Fruit fly (Drosophila melanogaster) whole organism, prepupa: ENCODE results near the gene CG17930.
A peak's percentile ranks its signal among the peaks of the same experiment; 100 is the strongest.

Experiments
- Blimp-1 ChIP-seq: fragments of 200-800 bp; sonication (Bioruptor generic); optimal IDR thresholded peaks from 3 replicates; lab custom pipeline; 2017; ENCODE audit warnings: missing biosample characterization, missing genetic modification characterization, mild to moderate bottlenecking, moderate library complexity, missing genetic modification reagents
- CG10631 ChIP-seq: fragments of 200-800 bp; sonication (Bioruptor generic); optimal IDR thresholded peaks from 2 replicates; lab custom pipeline; 2016; ENCODE audit warnings: missing biosample characterization, missing genetic modification characterization
- CG10669 ChIP-seq: fragments of 200-800 bp; sonication (Bioruptor generic); optimal IDR thresholded peaks from 3 replicates; lab custom pipeline; 2018; ENCODE audit warnings: missing biosample characterization, mild to moderate bottlenecking, missing genetic modification characterization, moderate library complexity
- CG11762 ChIP-seq: fragments of 200-800 bp; sonication (Bioruptor generic); optimal IDR thresholded peaks from 3 replicates; lab custom pipeline; 2016; ENCODE audit warnings: missing biosample characterization, missing genetic modification characterization; ENCODE audit not compliant: insufficient read depth
- CG11902 ChIP-seq: fragments of 200-800 bp; sonication (Bioruptor generic); optimal IDR thresholded peaks from 3 replicates; lab custom pipeline; 2016; ENCODE audit warnings: missing biosample characterization, missing genetic modification characterization
- CG15336 ChIP-seq: fragments of 200-800 bp; sonication (Bioruptor generic); IDR thresholded peaks from 2 replicates; pipeline ENCODE4 v1.3.6; 2022; ENCODE audit warnings: missing biosample characterization, missing genetic modification characterization
- CG16779 ChIP-seq: fragments of 200-800 bp; sonication (Bioruptor generic); optimal IDR thresholded peaks from 3 replicates; lab custom pipeline; 2017; ENCODE audit warnings: missing biosample characterization, mild to moderate bottlenecking, missing genetic modification characterization
- CG3032 ChIP-seq: fragments of 200-800 bp; optimal IDR thresholded peaks from 2 replicates; lab custom pipeline; 2019; ENCODE audit warnings: missing biosample characterization, mild to moderate bottlenecking, missing genetic modification characterization, moderate library complexity
- CG31627 ChIP-seq: fragments of 200-800 bp; sonication (Bioruptor generic); optimal IDR thresholded peaks from 3 replicates; lab custom pipeline; 2016; ENCODE audit warnings: missing biosample characterization, missing genetic modification characterization
- CG32006 ChIP-seq: fragments of 200-800 bp; sonication (Bioruptor generic); optimal IDR thresholded peaks from 3 replicates; lab custom pipeline; 2017; ENCODE audit warnings: missing biosample characterization, mild to moderate bottlenecking, missing genetic modification characterization
- CG34406 ChIP-seq: fragments of 200-800 bp; sonication (Bioruptor generic); optimal IDR thresholded peaks from 3 replicates; lab custom pipeline; 2016; ENCODE audit warnings: missing biosample characterization, missing genetic modification characterization
- CG3919 ChIP-seq: fragments of 200-800 bp; sonication (Bioruptor generic); optimal IDR thresholded peaks from 3 replicates; lab custom pipeline; 2016; ENCODE audit warnings: missing biosample characterization, missing genetic modification characterization
- CG4318 ChIP-seq: fragments of 200-800 bp; sonication (Bioruptor generic); optimal IDR thresholded peaks from 3 replicates; lab custom pipeline; 2017; ENCODE audit warnings: missing biosample characterization, mild to moderate bottlenecking, missing genetic modification characterization
- CG6163 ChIP-seq: fragments of 200-800 bp; sonication (Bioruptor generic); IDR thresholded peaks from 3 replicates; pipeline ENCODE4 v1.3.6; 2022; ENCODE audit warnings: missing biosample characterization, missing genetic modification characterization
- CG6276 ChIP-seq: fragments of 200-800 bp; sonication (Bioruptor generic); optimal IDR thresholded peaks from 2 replicates; lab custom pipeline; 2017; ENCODE audit warnings: missing biosample characterization, mild to moderate bottlenecking, missing genetic modification characterization
- CG6792 ChIP-seq: fragments of 200-800 bp; sonication (Bioruptor generic); optimal IDR thresholded peaks from 3 replicates; lab custom pipeline; 2016; ENCODE audit warnings: missing biosample characterization, missing genetic modification characterization
- CG6808 ChIP-seq: fragments of 200-800 bp; sonication (Bioruptor generic); optimal IDR thresholded peaks from 3 replicates; lab custom pipeline; 2017; ENCODE audit warnings: missing biosample characterization, missing genetic modification characterization, mild to moderate bottlenecking, moderate library complexity, missing genetic modification reagents
- CG6854 ChIP-seq: fragments of 200-800 bp; sonication (Bioruptor generic); optimal IDR thresholded peaks from 2 replicates; lab custom pipeline; 2017; ENCODE audit warnings: missing biosample characterization, mild to moderate bottlenecking, missing genetic modification characterization
- CG7368 ChIP-seq: fragments of 200-800 bp; sonication (Bioruptor generic); optimal IDR thresholded peaks from 3 replicates; lab custom pipeline; 2016; ENCODE audit warnings: missing biosample characterization, missing genetic modification characterization
- CG8119 ChIP-seq: fragments of 200-800 bp; sonication (Bioruptor generic); IDR thresholded peaks from 3 replicates; pipeline ENCODE4 v1.3.6; 2022; ENCODE audit warnings: missing biosample characterization, missing genetic modification characterization
- CG8319 ChIP-seq: fragments of 200-800 bp; sonication (Bioruptor generic); optimal IDR thresholded peaks from 3 replicates; lab custom pipeline; 2016; ENCODE audit warnings: missing biosample characterization, missing genetic modification characterization
- CG8632 ChIP-seq: fragments of 200-800 bp; sonication (Bioruptor generic); optimal IDR thresholded peaks from 3 replicates; lab custom pipeline; 2016; ENCODE audit warnings: missing biosample characterization, missing genetic modification characterization
- CG9139 ChIP-seq: fragments of 200-800 bp; sonication (Bioruptor generic); optimal IDR thresholded peaks from 3 replicates; lab custom pipeline; 2017; ENCODE audit warnings: missing biosample characterization, mild to moderate bottlenecking, missing genetic modification characterization
- Eip75B ChIP-seq: fragments of 200-800 bp; sonication (Bioruptor generic); optimal IDR thresholded peaks from 3 replicates; lab custom pipeline; 2016; ENCODE audit warnings: missing biosample characterization, missing genetic modification characterization
- Eip78C ChIP-seq: fragments of 200-800 bp; sonication (Bioruptor generic); peaks from one replicate; lab custom pipeline; 2016; ENCODE audit warnings: missing biosample characterization, missing genetic modification characterization
- Eip93F ChIP-seq: fragments of 200-800 bp; sonication (Bioruptor generic); optimal IDR thresholded peaks from 2 replicates; lab custom pipeline; 2016; ENCODE audit warnings: missing biosample characterization, mild to moderate bottlenecking, missing genetic modification characterization
- Ets21C ChIP-seq: fragments of 200-800 bp; sonication (Bioruptor generic); optimal IDR thresholded peaks from 3 replicates; lab custom pipeline; 2016; ENCODE audit warnings: missing biosample characterization, missing genetic modification characterization
- Ets96B ChIP-seq: fragments of 200-800 bp; optimal IDR thresholded peaks from 2 replicates; lab custom pipeline; 2019; ENCODE audit warnings: missing biosample characterization, mild to moderate bottlenecking, missing genetic modification characterization, moderate library complexity
- Gug ChIP-seq: fragments of 200-800 bp; sonication (Bioruptor generic); IDR thresholded peaks from 2 replicates; pipeline ENCODE4 v1.3.6; 2022; ENCODE audit warnings: missing biosample characterization, missing genetic modification characterization
- Hr38 ChIP-seq: sonication (Bioruptor generic); optimal IDR thresholded peaks from 2 replicates; lab custom pipeline; 2016; ENCODE audit warnings: missing biosample characterization, missing genetic modification characterization
- Hr4 ChIP-seq: fragments of 200-800 bp; sonication (Bioruptor generic); optimal IDR thresholded peaks from 3 replicates; lab custom pipeline; 2016; ENCODE audit warnings: missing biosample characterization, missing genetic modification characterization
- Lpt ChIP-seq: fragments of 200-800 bp; sonication (Bioruptor generic); optimal IDR thresholded peaks from 3 replicates; lab custom pipeline; 2016; ENCODE audit warnings: missing biosample characterization, missing genetic modification characterization
- Met ChIP-seq: fragments of 200-800 bp; sonication (Bioruptor generic); optimal IDR thresholded peaks from 3 replicates; lab custom pipeline; 2016; ENCODE audit warnings: missing biosample characterization, missing genetic modification characterization
- OdsH ChIP-seq: fragments of 200-800 bp; sonication (Bioruptor generic); optimal IDR thresholded peaks from 3 replicates; lab custom pipeline; 2016; ENCODE audit warnings: missing biosample characterization, missing genetic modification characterization
- Sox14 ChIP-seq: fragments of 200-800 bp; sonication (Bioruptor generic); optimal IDR thresholded peaks from 3 replicates; lab custom pipeline; 2016; ENCODE audit warnings: missing biosample characterization, missing genetic modification characterization
- achi ChIP-seq: fragments of 200-800 bp; sonication (Bioruptor generic); optimal IDR thresholded peaks from 3 replicates; lab custom pipeline; 2016; ENCODE audit warnings: missing biosample characterization, missing genetic modification characterization
- acj6 ChIP-seq: fragments of 200-800 bp; sonication (Bioruptor generic); optimal IDR thresholded peaks from 3 replicates; lab custom pipeline; 2016; ENCODE audit warnings: missing biosample characterization, missing genetic modification characterization
- cyc ChIP-seq: fragments of 200-800 bp; sonication (Bioruptor generic); optimal IDR thresholded peaks from 3 replicates; lab custom pipeline; 2016; ENCODE audit warnings: missing biosample characterization, missing genetic modification characterization
- eg ChIP-seq: fragments of 200-800 bp; sonication (Bioruptor generic); IDR thresholded peaks from 3 replicates; pipeline ENCODE4 v1.3.6; 2022; ENCODE audit warnings: missing biosample characterization, missing genetic modification characterization
- esn ChIP-seq: fragments of 200-800 bp; sonication (Bioruptor generic); optimal IDR thresholded peaks from 2 replicates; lab custom pipeline; 2016; ENCODE audit warnings: missing biosample characterization, mild to moderate bottlenecking, missing genetic modification characterization, moderate library complexity
- fd59A ChIP-seq: fragments of 200-800 bp; sonication (Bioruptor generic); optimal IDR thresholded peaks from 2 replicates; lab custom pipeline; 2017; ENCODE audit warnings: missing biosample characterization, mild to moderate bottlenecking, missing genetic modification characterization, missing genetic modification reagents
- fd85E ChIP-seq: fragments of 200-800 bp; sonication (Bioruptor generic); optimal IDR thresholded peaks from 3 replicates; lab custom pipeline; 2016; ENCODE audit warnings: missing biosample characterization, missing genetic modification characterization
- fkh ChIP-seq: fragments of 200-800 bp; sonication (Bioruptor generic); optimal IDR thresholded peaks from 3 replicates; lab custom pipeline; 2017; ENCODE audit warnings: missing biosample characterization, mild to moderate bottlenecking, missing genetic modification characterization, moderate library complexity
- lz ChIP-seq: fragments of 200-800 bp; sonication (Bioruptor generic); optimal IDR thresholded peaks from 3 replicates; lab custom pipeline; 2016; ENCODE audit warnings: missing biosample characterization, missing genetic modification characterization
- net ChIP-seq: fragments of 200-800 bp; sonication (Bioruptor generic); optimal IDR thresholded peaks from 3 replicates; lab custom pipeline; 2016; ENCODE audit warnings: missing biosample characterization, missing genetic modification characterization
- pdm3 ChIP-seq: fragments of 200-800 bp; sonication (Bioruptor generic); optimal IDR thresholded peaks from 3 replicates; lab custom pipeline; 2016; ENCODE audit warnings: missing biosample characterization, missing genetic modification characterization
- salr ChIP-seq, 2 experiments: fragments of 200-800 bp; sonication (Bioruptor generic); optimal IDR thresholded peaks; 3 replicates each; lab custom pipeline; 2016 to 2018; ENCODE audit warnings: missing biosample characterization in 2 of 2, missing genetic modification characterization in 2 of 2, mild to moderate bottlenecking in 1 of 2
- spab ChIP-seq: fragments of 200-800 bp; sonication (Bioruptor generic); optimal IDR thresholded peaks from 2 replicates; lab custom pipeline; 2017; ENCODE audit warnings: missing biosample characterization, mild to moderate bottlenecking, missing genetic modification characterization, missing genetic modification reagents
- ss ChIP-seq, 2 experiments: fragments of 200-800 bp; sonication (Bioruptor generic); optimal IDR thresholded peaks; 2 replicates in 1 of 2; 3 replicates in 1 of 2; lab custom pipeline; 2017 to 2018; ENCODE audit warnings: mild to moderate bottlenecking in 2 of 2, missing biosample characterization in 2 of 2, missing genetic modification characterization in 2 of 2, moderate library complexity in 1 of 2
- svp ChIP-seq: fragments of 200-800 bp; sonication (Bioruptor generic); peaks from one replicate; lab custom pipeline; 2016; ENCODE audit warnings: missing biosample characterization, missing genetic modification characterization
- topi ChIP-seq: fragments of 200-800 bp; sonication (Bioruptor generic); optimal IDR thresholded peaks from 3 replicates; lab custom pipeline; 2016; ENCODE audit warnings: missing biosample characterization, missing genetic modification characterization
- vri ChIP-seq: fragments of 200-800 bp; sonication (Bioruptor generic); optimal IDR thresholded peaks from 3 replicates; lab custom pipeline; 2016; ENCODE audit warnings: missing biosample characterization, mild to moderate bottlenecking, missing genetic modification characterization

The CG17930 gene

DNA sequence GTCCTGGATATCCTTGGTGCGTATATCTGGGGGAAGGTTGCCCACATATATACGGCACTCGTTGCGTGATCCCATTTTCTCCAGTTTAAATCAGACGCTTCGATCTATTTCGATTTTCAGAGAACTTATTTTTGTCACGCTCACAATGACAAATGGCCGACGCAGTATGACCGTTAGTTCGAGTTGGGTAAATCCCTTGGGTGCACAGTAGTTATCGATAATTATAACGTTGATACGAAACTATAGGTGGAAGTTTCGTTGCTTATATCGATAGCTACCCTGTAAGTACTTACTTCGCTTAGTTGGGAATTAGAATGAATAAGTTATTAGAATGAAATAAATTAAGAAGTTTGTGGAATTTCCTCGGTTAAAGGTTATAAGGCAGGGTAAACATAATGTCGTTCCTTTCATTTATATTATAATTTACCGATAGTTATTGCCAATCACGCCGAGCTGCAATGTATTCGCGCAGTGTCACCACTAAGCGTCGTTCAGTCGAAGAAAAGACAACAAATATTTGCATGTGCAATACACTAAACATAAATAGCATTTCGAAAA is 14.2 kb downstream of the CG17930 start, which contains the start of the genes SF2 and pad:
Gene SF2, minus strand, starts transcription at position 172 of the 558 bp plus-strand sequence.
Gene pad, plus strand, starts transcription at position 502 of the 558 bp plus-strand sequence.
- peak in 1 of 2 experiments; percentile 75 for TF ChIP-seq ss (GFP tag; optimal IDR thresholded peaks at IDR 0.05; lab: Kevin White, UChicago)
- TF ChIP-seq CG11762 (GFP tag; lab: Kevin White, UChicago) = peak; percentile 60
- peak; percentile 82 for TF ChIP-seq CG10631 (GFP tag; lab: Kevin White, UChicago)
- TF ChIP-seq CG6792 (GFP tag; lab: Kevin White, UChicago) = peak; percentile 54
- TF ChIP-seq pdm3 (GFP tag; lab: Kevin White, UChicago) = no peak
- peak; percentile 59 for TF ChIP-seq Ets96B (tag; lab: Kevin White, UChicago)
- peak; percentile 70 for TF ChIP-seq CG6808 (GFP tag; lab: Kevin White, UChicago)
- TF ChIP-seq CG3032 (tag; lab: Kevin White, UChicago) = peak; percentile 76
- no peak for TF ChIP-seq CG15336 (GFP tag; lab: Robert Waterston, UW)
- TF ChIP-seq salr (GFP tag; optimal IDR thresholded peaks at IDR 0.05; lab: Kevin White, UChicago) = peak in 1 of 2 experiments; percentile 4
- TF ChIP-seq CG8319 (GFP tag; lab: Kevin White, UChicago) = peak; percentile 56
- TF ChIP-seq net (GFP tag; lab: Kevin White, UChicago) = peak; percentile 31
- TF ChIP-seq CG32006 (GFP tag; lab: Kevin White, UChicago) = no peak
- peak; percentile 48 for TF ChIP-seq CG6854 (GFP tag; lab: Kevin White, UChicago)
- no peak for TF ChIP-seq CG6276 (GFP tag; lab: Kevin White, UChicago)
- TF ChIP-seq Hr4 = peak; percentile 81
- peak; percentile 64 for TF ChIP-seq vri (GFP tag; lab: Kevin White, UChicago)
- no peak for TF ChIP-seq fd85E (GFP tag; lab: Kevin White, UChicago)
- peak; percentile 23; the same call in 1 of the 2 replicates for TF ChIP-seq Gug (GFP tag; lab: Robert Waterston, UW)
- no peak for TF ChIP-seq Blimp-1 (GFP tag; lab: Kevin White, UChicago)
- peak; percentile 84 for TF ChIP-seq Sox14 (GFP tag; lab: Kevin White, UChicago)
- TF ChIP-seq OdsH = peak; percentile 78
- TF ChIP-seq fkh (GFP tag; lab: Kevin White, UChicago) = peak; percentile 95
- TF ChIP-seq cyc (GFP tag; lab: Kevin White, UChicago) = peak; percentile 78
- peak; percentile 67 for TF ChIP-seq Eip93F (GFP tag; lab: Kevin White, UChicago)
- TF ChIP-seq CG9139 (GFP tag; lab: Kevin White, UChicago) = peak; percentile 33
- peak; percentile 60 for TF ChIP-seq CG34406 (GFP tag; lab: Kevin White, UChicago)
- TF ChIP-seq fd59A = peak; percentile 14
- peak; percentile 48; the same call in 2 of the 3 replicates for TF ChIP-seq CG8119 (GFP tag; lab: Robert Waterston, UW)
- TF ChIP-seq Lpt (GFP tag; lab: Kevin White, UChicago) = peak; percentile 24
- peak; percentile 87 for TF ChIP-seq esn (GFP tag; lab: Kevin White, UChicago)
- TF ChIP-seq svp (GFP tag; lab: Kevin White, UChicago) = no peak
- no peak for TF ChIP-seq CG4318 (GFP tag; lab: Kevin White, UChicago)
- TF ChIP-seq topi = peak; percentile 73
- TF ChIP-seq CG3919 = peak; percentile 76
- TF ChIP-seq acj6 = peak; percentile 77
- TF ChIP-seq CG31627 (GFP tag; lab: Kevin White, UChicago) = peak; percentile 86
- peak; percentile 69 for TF ChIP-seq CG11902 (GFP tag; lab: Kevin White, UChicago)
- peak; percentile 82 for TF ChIP-seq Eip75B (GFP tag; lab: Kevin White, UChicago)
- peak; percentile 90 for TF ChIP-seq Eip78C (GFP tag; lab: Kevin White, UChicago)
- no peak for TF ChIP-seq Met (GFP tag; lab: Kevin White, UChicago)
- peak; percentile 80 for TF ChIP-seq Ets21C (GFP tag; lab: Kevin White, UChicago)
- TF ChIP-seq eg (GFP tag; lab: Robert Waterston, UW) = peak; percentile 55; the same call in 2 of the 3 replicates
- peak; percentile 37; the same call in 1 of the 3 replicates for TF ChIP-seq CG6163 (GFP tag; lab: Robert Waterston, UW)
- no peak for TF ChIP-seq CG16779
- peak; percentile 68 for TF ChIP-seq CG8632 (GFP tag; lab: Kevin White, UChicago)
- TF ChIP-seq CG10669 = peak; percentile 56
- no peak for TF ChIP-seq spab (GFP tag; lab: Kevin White, UChicago)
- peak; percentile 86 for TF ChIP-seq lz
- TF ChIP-seq achi (GFP tag; lab: Kevin White, UChicago) = no peak
- TF ChIP-seq CG7368 = peak; percentile 51
- no peak for TF ChIP-seq Hr38 (GFP tag; lab: Kevin White, UChicago)
